Worm (Caenorhabditis elegans): ENCODE measurements around the gene irld-17.

- TF ChIP-seq mdl-1 (tag; optimal IDR thresholded peaks at IDR 0.05) (no peak), alr-1 (tag; optimal IDR thresholded peaks at IDR 0.05; ENCODE audit: borderline replicate concordance) (no peak), lsy-2 (tag; optimal IDR thresholded peaks at IDR 0.05) (no peak), nhr-28 (tag; optimal IDR thresholded peaks at IDR 0.05) (no peak), fkh-4 (tag; optimal IDR thresholded peaks at IDR 0.05; ENCODE audit: borderline replicate concordance) (no peak), dpl-1 (GFP tag; optimal IDR thresholded peaks at IDR 0.05) (no peak)
These were observed 37.2 kb upstream of the irld-17 start for ce11 chrV:1594554-1595092.
